Worm (Caenorhabditis elegans): ENCODE measurements around the gene Y7A5A.13.
A peak's percentile ranks its signal among the peaks of the same experiment; 100 is the strongest.

Y7A5A.13 gene

DNA sequence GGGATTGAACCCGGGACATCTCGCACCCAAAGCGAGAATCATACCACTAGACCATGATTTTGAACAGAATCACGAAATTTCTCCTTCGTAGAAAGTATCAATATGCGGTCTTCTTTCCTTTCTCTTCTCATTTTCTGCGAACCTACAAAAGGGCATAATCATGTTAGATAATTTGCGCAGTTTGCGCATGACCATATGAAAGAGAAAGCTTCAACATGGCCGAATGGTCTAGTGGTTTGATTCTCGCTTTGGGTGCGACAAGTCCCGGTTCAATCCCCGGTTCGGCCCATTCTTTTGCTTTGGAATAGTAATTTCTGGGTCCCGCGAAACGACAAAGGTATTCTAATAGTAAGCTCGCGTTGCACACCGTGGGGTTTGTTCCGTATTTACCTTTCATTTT is 25.8 kb upstream of the Y7A5A.13 start (continued):
- TF ChIP-seq fos-1 (tag; optimal IDR thresholded peaks at IDR 0.05) (no peak), lin-38 (GFP tag; IDR thresholded peaks at IDR 0.05) (peak; percentile 61), hlh-11 (tag; optimal IDR thresholded peaks at IDR 0.05) (no peak), ces-1 (GFP tag; optimal IDR thresholded peaks at IDR 0.05) (no peak), R02D3.7 (tag; optimal IDR thresholded peaks at IDR 0.05) (no peak), spr-3 (GFP tag; optimal IDR thresholded peaks at IDR 0.05) (no peak), mep-1 (tag; optimal IDR thresholded peaks at IDR 0.05) (no peak), nhr-10 (tag; optimal IDR thresholded peaks at IDR 0.05) (no peak), nhr-41 (GFP tag; IDR thresholded peaks at IDR 0.05) (peak; percentile 52; the same call in 1 of the 2 replicates), lsy-2 (tag; optimal IDR thresholded peaks at IDR 0.05) (no peak), dmd-8 (GFP tag; IDR thresholded peaks at IDR 0.05) (peak; percentile 70), daf-19 (GFP tag; conservative IDR thresholded peaks at IDR 0.05) (no peak), nhr-111 (GFP tag; optimal IDR thresholded peaks at IDR 0.05) (no peak), hlh-30 (tag; optimal IDR thresholded peaks at IDR 0.05; ENCODE audit: insufficient read depth) (peak; percentile 28), zip-11 (GFP tag; IDR thresholded peaks at IDR 0.05) (0 out of 2 replicates have a peak, but pooled peaks have one; percentile 10), zip-2 (tag; optimal IDR thresholded peaks at IDR 0.05) (no peak), ceh-44 (GFP tag; IDR thresholded peaks at IDR 0.05) (no peak), F44E2.7 (GFP tag; IDR thresholded peaks at IDR 0.05) (0 out of 2 replicates have a peak, but pooled peaks have one; percentile 39), daf-8 (GFP tag; IDR thresholded peaks at IDR 0.05) (no peak), zfp-3 (GFP tag; conservative IDR thresholded peaks at IDR 0.05) (no peak), ctbp-1 (GFP tag; IDR thresholded peaks at IDR 0.05) (peak; percentile 47; the same call in 1 of the 2 replicates), tra-1 (GFP tag; IDR thresholded peaks at IDR 0.05) (peak; percentile 56), pqm-1 (tag; optimal IDR thresholded peaks at IDR 0.05) (no peak), ceh-20 (GFP tag; IDR thresholded peaks at IDR 0.05) (peak; percentile 7; the same call in 1 of the 2 replicates), nhr-102 (tag; optimal IDR thresholded peaks at IDR 0.05) (peak; percentile 57), cey-2 (tag; optimal IDR thresholded peaks at IDR 0.05; ENCODE audit: borderline replicate concordance, insufficient read depth) (no peak), ceh-28 (tag; optimal IDR thresholded peaks at IDR 0.05) (no peak), pha-4 (GFP tag; IDR thresholded peaks at IDR 0.05) (peak; percentile 19; the same call in 1 of the 2 replicates), pha-4 (tag; optimal IDR thresholded peaks at IDR 0.05) (no peak), hmg-1.1 (GFP tag; IDR thresholded peaks at IDR 0.05) (peak; percentile 28; the same call in 1 of the 2 replicates)

DNA sequence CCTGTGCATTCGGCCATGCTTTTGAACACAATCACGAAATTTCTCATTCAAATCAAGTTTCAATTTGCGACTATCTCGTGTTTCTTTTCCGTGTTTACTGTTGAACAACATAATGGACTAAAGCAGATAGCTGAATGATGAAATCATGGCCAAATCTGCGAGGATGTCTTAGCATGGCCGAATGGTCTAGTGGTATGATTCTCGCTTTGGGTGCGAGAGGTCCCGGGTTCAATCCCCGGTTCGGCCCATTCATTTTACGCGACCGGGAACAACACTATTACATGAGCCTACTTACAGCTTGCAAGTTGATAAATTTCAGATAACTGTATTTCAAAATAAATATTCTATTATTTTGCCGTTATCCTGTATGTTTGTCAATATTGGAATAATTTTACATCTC is 22.4 kb upstream of the Y7A5A.13 start:
- TF ChIP-seq aly-2 (tag; optimal IDR thresholded peaks at IDR 0.05) (no peak), attf-4 (tag; optimal IDR thresholded peaks at IDR 0.05) (no peak), nhr-41 (GFP tag; IDR thresholded peaks at IDR 0.05) (no peak), ctbp-1 (GFP tag; IDR thresholded peaks at IDR 0.05) (0 out of 2 replicates have a peak, but pooled peaks have one; percentile 14), snpc-1.2 (GFP tag; IDR thresholded peaks at IDR 0.05) (peak; percentile 56; the same call in 1 of the 2 replicates), hlh-11 (tag; optimal IDR thresholded peaks at IDR 0.05) (no peak), hlh-30 (tag; optimal IDR thresholded peaks at IDR 0.05; ENCODE audit: insufficient read depth) (no peak), snpc-4 (tag; optimal IDR thresholded peaks at IDR 0.05) (no peak), madf-5 (GFP tag; IDR thresholded peaks at IDR 0.05) (no peak), lim-7 (GFP tag; IDR thresholded peaks at IDR 0.05) (peak; percentile 44; the same call in 1 of the 2 replicates), pqm-1 (tag; optimal IDR thresholded peaks at IDR 0.05) (no peak), mdl-1 (tag; optimal IDR thresholded peaks at IDR 0.05) (no peak), ceh-28 (tag; optimal IDR thresholded peaks at IDR 0.05) (no peak), nhr-25 (tag; optimal IDR thresholded peaks at IDR 0.05; ENCODE audit: borderline replicate concordance, insufficient read depth) (no peak), lin-15B (tag; optimal IDR thresholded peaks at IDR 0.05) (no peak), madf-9 (GFP tag; conservative IDR thresholded peaks at IDR 0.05) (peak; percentile 18; the same call in 1 of the 2 replicates), Y48G9A.11 (GFP tag; IDR thresholded peaks at IDR 0.05) (peak; percentile 60; the same call in 1 of the 2 replicates), lsy-2 (tag; optimal IDR thresholded peaks at IDR 0.05) (no peak), unc-62 (GFP tag; optimal IDR thresholded peaks at IDR 0.05 in 1 of 2) (no peak), unc-62 (tag; optimal IDR thresholded peaks at IDR 0.05) (no peak), daf-19 (GFP tag; conservative IDR thresholded peaks at IDR 0.05) (no peak), Y5F2A.4 (GFP tag; optimal IDR thresholded peaks at IDR 0.05) (no peak), egl-43 (GFP tag; IDR thresholded peaks at IDR 0.05) (peak; percentile 53; the same call in 1 of the 2 replicates), ceh-20 (GFP tag; IDR thresholded peaks at IDR 0.05) (no peak), R02D3.7 (tag; optimal IDR thresholded peaks at IDR 0.05) (no peak), lin-1 (GFP tag; IDR thresholded peaks at IDR 0.05) (0 out of 2 replicates have a peak, but pooled peaks have one; percentile 33), ZK337.2 (GFP tag; IDR thresholded peaks at IDR 0.05) (0 out of 2 replicates have a peak, but pooled peaks have one; percentile 40), nhr-76 (tag; optimal IDR thresholded peaks at IDR 0.05) (no peak), nhr-102 (tag; optimal IDR thresholded peaks at IDR 0.05) (no peak), jun-1 (tag; optimal IDR thresholded peaks at IDR 0.05) (no peak)

Data from whole organism, L4 larva.